Fruit fly (Drosophila melanogaster) whole organism, embryonic: ENCODE results near the gene LpR2.

ENCODE experiments used
- Atf-2 ChIP-seq: fragments of 200-800 bp; sonication (Bioruptor generic); optimal IDR thresholded peaks from 2 replicates; lab custom pipeline; 2016; ENCODE audit warnings: missing biosample characterization, missing genetic modification characterization
- B-H2 ChIP-seq: fragments of 200-800 bp; sonication (Bioruptor generic); optimal IDR thresholded peaks from 2 replicates; lab custom pipeline; 2018; ENCODE audit warnings: missing biosample characterization, mild to moderate bottlenecking, missing genetic modification characterization
- CG10959 ChIP-seq: fragments of 200-800 bp; sonication (Bioruptor generic); IDR thresholded peaks from 2 replicates; pipeline ENCODE4 v1.3.6; 2022; ENCODE audit warnings: missing biosample characterization, missing genetic modification characterization
- CG12219 ChIP-seq: fragments of 200-800 bp; sonication (Bioruptor generic); optimal IDR thresholded peaks from 3 replicates; lab custom pipeline; 2018; ENCODE audit warnings: missing biosample characterization, mild to moderate bottlenecking, missing genetic modification characterization
- CG12391 ChIP-seq: fragments of 200-800 bp; sonication (Bioruptor generic); optimal IDR thresholded peaks from 3 replicates; lab custom pipeline; 2018; ENCODE audit warnings: missing biosample characterization, mild to moderate bottlenecking, missing genetic modification characterization, moderate library complexity
- CG12659 ChIP-seq: fragments of 200-800 bp; sonication (Bioruptor generic); optimal IDR thresholded peaks from 3 replicates; lab custom pipeline; 2017; ENCODE audit warnings: mild to moderate bottlenecking, missing biosample characterization, missing genetic modification reagents, missing genetic modification characterization
- CG14014 ChIP-seq: fragments of 200-800 bp; sonication (Bioruptor generic); IDR thresholded peaks from 2 replicates; pipeline ENCODE4 v1.3.6; 2022; ENCODE audit warnings: missing biosample characterization, missing genetic modification characterization
- CG1529 ChIP-seq: fragments of 200-800 bp; sonication (Bioruptor generic); optimal IDR thresholded peaks from 3 replicates; lab custom pipeline; 2018; ENCODE audit warnings: missing biosample characterization, missing genetic modification characterization
- CG1647 ChIP-seq: fragments of 200-800 bp; sonication (Bioruptor generic); optimal IDR thresholded peaks from 3 replicates; lab custom pipeline; 2016; ENCODE audit warnings: missing biosample characterization, missing genetic modification characterization
- CG17328 ChIP-seq: fragments of 200-800 bp; sonication (Bioruptor generic); IDR thresholded peaks from 2 replicates; pipeline ENCODE4 v1.3.6; 2022; ENCODE audit warnings: missing biosample characterization, missing genetic modification characterization
- CG17385 ChIP-seq: fragments of 200-800 bp; sonication (Bioruptor generic); optimal IDR thresholded peaks from 3 replicates; lab custom pipeline; 2018; ENCODE audit warnings: missing biosample characterization, mild to moderate bottlenecking, missing genetic modification characterization
- CG17612 ChIP-seq: fragments of 200-800 bp; sonication (Bioruptor generic); IDR thresholded peaks from 2 replicates; pipeline ENCODE4 v1.3.6; 2022; ENCODE audit warnings: missing biosample characterization, missing genetic modification characterization
- CG18764 ChIP-seq: fragments of 200-800 bp; sonication (Bioruptor generic); optimal IDR thresholded peaks from 3 replicates; lab custom pipeline; 2016; ENCODE audit warnings: missing biosample characterization, missing genetic modification characterization
- CG3838 ChIP-seq: fragments of 200-800 bp; sonication (Bioruptor generic); optimal IDR thresholded peaks from 3 replicates; lab custom pipeline; 2016; ENCODE audit warnings: missing biosample characterization, missing genetic modification characterization
- CG3847 ChIP-seq: fragments of 200-800 bp; sonication (Bioruptor generic); IDR thresholded peaks from 2 replicates; pipeline ENCODE4 v1.3.6; 2022; ENCODE audit warnings: missing biosample characterization, missing genetic modification characterization
- CG42726 ChIP-seq: fragments of 200-800 bp; sonication (Bioruptor generic); IDR thresholded peaks from 2 replicates; pipeline ENCODE4 v1.3.6; 2022; ENCODE audit warnings: missing biosample characterization, missing genetic modification characterization; ENCODE audit not compliant: partially characterized antibody
- CG4617 ChIP-seq: fragments of 200-800 bp; sonication (Bioruptor generic); optimal IDR thresholded peaks from 3 replicates; lab custom pipeline; 2016; ENCODE audit warnings: missing biosample characterization, missing genetic modification characterization, borderline replicate concordance
- CG6254 ChIP-seq: fragments of 200-800 bp; sonication (Bioruptor generic); optimal IDR thresholded peaks from 3 replicates; lab custom pipeline; 2017; ENCODE audit warnings: mild to moderate bottlenecking, missing biosample characterization, missing genetic modification reagents, missing genetic modification characterization
- CG6854 ChIP-seq: fragments of 200-800 bp; sonication (Bioruptor generic); optimal IDR thresholded peaks from 3 replicates; lab custom pipeline; 2017; ENCODE audit warnings: missing biosample characterization, mild to moderate bottlenecking, missing genetic modification characterization
- CG8388 ChIP-seq: fragments of 200-800 bp; sonication (Bioruptor generic); optimal IDR thresholded peaks from 2 replicates; lab custom pipeline; 2019; ENCODE audit warnings: missing biosample characterization, mild to moderate bottlenecking, missing genetic modification characterization, moderate library complexity
- CoRest ChIP-seq: fragments of 200-800 bp; sonication (Bioruptor generic); optimal IDR thresholded peaks from 3 replicates; lab custom pipeline; 2018; ENCODE audit warnings: missing biosample characterization, mild to moderate bottlenecking, missing genetic modification characterization, moderate library complexity
- Doc2 ChIP-seq: fragments of 200-800 bp; sonication (Bioruptor generic); IDR thresholded peaks from 2 replicates; pipeline ENCODE4 v1.3.6; 2022; ENCODE audit warnings: missing biosample characterization, missing genetic modification characterization
- E2f2 ChIP-seq: fragments of 200-800 bp; sonication (Bioruptor generic); IDR thresholded peaks from 2 replicates; pipeline ENCODE4 v1.3.6; 2022; ENCODE audit warnings: missing biosample characterization, missing genetic modification characterization
- ERR ChIP-seq: fragments of 200-800 bp; sonication (Bioruptor generic); optimal IDR thresholded peaks from 2 replicates; lab custom pipeline; 2016; ENCODE audit warnings: missing biosample characterization, missing genetic modification characterization
- Ets97D ChIP-seq: fragments of 200-800 bp; sonication (Bioruptor generic); optimal IDR thresholded peaks from 3 replicates; lab custom pipeline; 2016; ENCODE audit warnings: missing biosample characterization, missing genetic modification characterization
- Fer3 ChIP-seq: fragments of 200-800 bp; sonication (Bioruptor generic); optimal IDR thresholded peaks from 2 replicates; lab custom pipeline; 2018; ENCODE audit warnings: missing biosample characterization, mild to moderate bottlenecking, missing genetic modification characterization, moderate library complexity
- Gsc ChIP-seq: fragments of 200-800 bp; sonication (Bioruptor generic); IDR thresholded peaks from 2 replicates; pipeline ENCODE4 v1.3.6; 2022; ENCODE audit warnings: missing biosample characterization, missing genetic modification characterization
- Hr39 ChIP-seq: fragments of >200 bp; optimal IDR thresholded peaks from 2 replicates; lab custom pipeline; 2017
- Mad ChIP-seq: fragments of 200-800 bp; sonication (Bioruptor generic); optimal IDR thresholded peaks from 2 replicates; lab custom pipeline; 2016; ENCODE audit warnings: missing biosample characterization, missing genetic modification characterization
- Meics ChIP-seq: fragments of 200-800 bp; sonication (Bioruptor generic); optimal IDR thresholded peaks from 2 replicates; lab custom pipeline; 2017; ENCODE audit warnings: missing biosample characterization, mild to moderate bottlenecking, missing genetic modification characterization
- Myb ChIP-seq: fragments of 200-800 bp; sonication (Bioruptor generic); optimal IDR thresholded peaks from 2 replicates; lab custom pipeline; 2016; ENCODE audit warnings: missing biosample characterization, missing genetic modification characterization
- Nf-YC ChIP-seq: fragments of 200-800 bp; optimal IDR thresholded peaks from 3 replicates; lab custom pipeline; 2019; ENCODE audit warnings: missing biosample characterization, mild to moderate bottlenecking, missing genetic modification characterization, moderate library complexity
- Poxn ChIP-seq: fragments of 200-800 bp; sonication (Bioruptor generic); IDR thresholded peaks from 2 replicates; pipeline ENCODE4 v1.3.6; 2022; ENCODE audit warnings: missing biosample characterization, missing genetic modification characterization
- Sin3A ChIP-seq: fragments of >200 bp; optimal IDR thresholded peaks from 2 replicates; lab custom pipeline; 2018
- Vsx1 ChIP-seq: fragments of 200-800 bp; sonication (Bioruptor generic); optimal IDR thresholded peaks from 2 replicates; lab custom pipeline; 2017; ENCODE audit warnings: missing biosample characterization, mild to moderate bottlenecking, missing genetic modification characterization, missing genetic modification reagents
- YL-1 ChIP-seq: fragments of 200-800 bp; sonication (Bioruptor generic); optimal IDR thresholded peaks from 3 replicates; lab custom pipeline; 2017; ENCODE audit warnings: missing biosample characterization, mild to moderate bottlenecking, missing genetic modification characterization
- chm ChIP-seq: fragments of 200-800 bp; sonication (Bioruptor generic); IDR thresholded peaks from 2 replicates; pipeline ENCODE4 v1.3.6; 2022; ENCODE audit warnings: missing biosample characterization, missing genetic modification characterization
- dati ChIP-seq: fragments of 200-800 bp; sonication (Bioruptor generic); IDR thresholded peaks from 2 replicates; pipeline ENCODE4 v1.3.6; 2022; ENCODE audit warnings: missing biosample characterization, missing genetic modification characterization
- disco-r ChIP-seq: fragments of 200-800 bp; sonication (Bioruptor generic); optimal IDR thresholded peaks from 2 replicates; lab custom pipeline; 2016; ENCODE audit warnings: missing biosample characterization, missing genetic modification characterization
- gro ChIP-seq: fragments of 200-800 bp; sonication (Bioruptor generic); optimal IDR thresholded peaks from 2 replicates; lab custom pipeline; 2016; ENCODE audit warnings: missing biosample characterization, missing genetic modification characterization
- ham ChIP-seq: fragments of 200-800 bp; sonication (Bioruptor generic); IDR thresholded peaks from 2 replicates; pipeline ENCODE4 v1.3.6; 2022; ENCODE audit warnings: missing biosample characterization, missing genetic modification characterization
- klu ChIP-seq: fragments of 200-800 bp; sonication (Bioruptor generic); IDR thresholded peaks from 2 replicates; pipeline ENCODE4 v1.3.6; 2022; ENCODE audit warnings: missing biosample characterization, missing genetic modification characterization
- lov ChIP-seq, 2 experiments: fragments of 200-800 bp in 1 of 2; fragments of >200 bp in 1 of 2; sonication (Bioruptor generic) in 1 of 2; IDR thresholded peaks in 1 of 2; optimal IDR thresholded peaks in 1 of 2; 2 replicates in 1 of 2; 3 replicates in 1 of 2; pipeline versions ENCODE4 v1.3.6 to Lab custom; 2017 to 2022; ENCODE audit warnings: missing biosample characterization in 1 of 2, missing genetic modification characterization in 1 of 2
- mam ChIP-seq: fragments of 200-800 bp; sonication (Bioruptor generic); optimal IDR thresholded peaks from 3 replicates; lab custom pipeline; 2016; ENCODE audit warnings: missing biosample characterization, missing genetic modification characterization
- peb ChIP-seq: fragments of 200-800 bp; sonication (Bioruptor generic); IDR thresholded peaks from 2 replicates; pipeline ENCODE4 v1.3.6; 2022; ENCODE audit warnings: missing biosample characterization, missing genetic modification characterization
- pros ChIP-seq: fragments of 200-800 bp; sonication (Bioruptor generic); optimal IDR thresholded peaks from 3 replicates; lab custom pipeline; 2019; ENCODE audit warnings: missing biosample characterization, mild to moderate bottlenecking, missing genetic modification characterization, moderate library complexity
- sug ChIP-seq: fragments of 200-800 bp; optimal IDR thresholded peaks from 2 replicates; lab custom pipeline; 2019; ENCODE audit warnings: missing biosample characterization, mild to moderate bottlenecking, missing genetic modification characterization, moderate library complexity
- tin ChIP-seq: fragments of 200-800 bp; sonication (Bioruptor generic); optimal IDR thresholded peaks from 3 replicates; lab custom pipeline; 2016; ENCODE audit warnings: missing biosample characterization, missing genetic modification characterization
- twi ChIP-seq: fragments of 200-800 bp; optimal IDR thresholded peaks from 2 replicates; lab custom pipeline; 2019; ENCODE audit warnings: missing biosample characterization, mild to moderate bottlenecking, missing genetic modification characterization, moderate library complexity
- tx ChIP-seq: fragments of 200-800 bp; sonication (Bioruptor generic); optimal IDR thresholded peaks from 2 replicates; lab custom pipeline; 2016; ENCODE audit warnings: missing biosample characterization, missing genetic modification characterization
- vfl ChIP-seq: fragments of 200-800 bp; sonication (Bioruptor generic); optimal IDR thresholded peaks from 2 replicates; lab custom pipeline; 2016; ENCODE audit warnings: missing biosample characterization, missing genetic modification characterization
- zen2 ChIP-seq: fragments of 200-800 bp; sonication (Bioruptor generic); IDR thresholded peaks from 3 replicates; pipeline ENCODE4 v1.3.6; 2022; ENCODE audit warnings: missing biosample characterization, missing genetic modification characterization; ENCODE audit not compliant: partially characterized antibody

Gene LpR2

DNA sequence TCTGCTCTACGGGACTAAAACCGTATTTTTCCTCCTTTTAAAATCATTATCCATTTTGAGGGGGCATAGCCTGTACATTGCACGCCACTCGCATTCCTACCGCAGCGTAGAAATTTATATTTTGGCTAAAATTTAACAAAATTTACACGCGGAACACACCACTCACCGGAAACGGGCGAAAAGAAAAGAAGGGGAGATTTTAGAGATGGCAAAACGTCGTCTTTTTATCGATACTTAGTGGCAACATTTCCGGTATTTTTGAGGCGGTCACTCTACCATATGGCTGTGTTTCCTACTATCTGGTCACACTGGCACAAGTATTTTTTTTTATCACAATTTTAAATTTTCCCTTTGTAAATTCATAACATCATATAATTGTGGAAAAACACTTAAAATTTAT, 55.4 kb downstream of the LpR2 start, which contains the start of gene RpL27 (continued):
- TF ChIP-seq tin (peak; percentile 33), CG18764 (GFP tag; lab: Kevin White, UChicago) (peak; percentile 73), mam (GFP tag; lab: Kevin White, UChicago) (peak; percentile 71), CG3838 (GFP tag; lab: Kevin White, UChicago) (no peak), CG3847 (GFP tag; lab: Robert Waterston, UW) (peak; percentile 83), YL-1 (GFP tag; lab: Kevin White, UChicago) (peak; percentile 97), CG6854 (GFP tag; lab: Kevin White, UChicago) (peak; percentile 81), CoRest (peak; percentile 68), ham (no peak), Doc2 (GFP tag; lab: Robert Waterston, UW) (no peak), Vsx1 (peak; percentile 88), zen2 (GFP tag; lab: Robert Waterston, UW) (no peak), disco-r (GFP tag; lab: Kevin White, UChicago) (peak; percentile 63), Poxn (GFP tag; lab: Robert Waterston, UW) (no peak), Myb (GFP tag; lab: Kevin White, UChicago) (peak; percentile 63), pros (GFP tag; lab: Kevin White, UChicago) (no peak), gro (GFP tag; lab: Kevin White, UChicago) (peak; percentile 89), dati (GFP tag; lab: Robert Waterston, UW) (no peak), CG17612 (GFP tag; lab: Robert Waterston, UW) (no peak; the same call in 1 of the 2 replicates), vfl (GFP tag; lab: Kevin White, UChicago) (peak; percentile 55), CG14014 (GFP tag; lab: Robert Waterston, UW) (peak; percentile 73), Fer3 (tag; lab: Kevin White, UChicago) (peak; percentile 88), E2f2 (peak; percentile 87), Meics (GFP tag; lab: Kevin White, UChicago) (peak; percentile 92), Sin3A (lab: Kevin White, UChicago) (peak; percentile 10), CG4617 (GFP tag; lab: Kevin White, UChicago) (peak; percentile 67), tx (GFP tag; lab: Kevin White, UChicago) (no peak), CG42726 (GFP tag; lab: Robert Waterston, UW) (peak; percentile 72; the same call in 1 of the 2 replicates), Mad (GFP tag; lab: Kevin White, UChicago) (peak; percentile 17), chm (GFP tag; lab: Robert Waterston, UW) (peak; percentile 75), B-H2 (GFP tag; lab: Kevin White, UChicago) (peak; percentile 92), Ets97D (GFP tag; lab: Kevin White, UChicago) (peak; percentile 99), Nf-YC (tag; lab: Kevin White, UChicago) (peak; percentile 73), Atf-2 (GFP tag; lab: Kevin White, UChicago) (peak; percentile 21), CG1529 (GFP tag; lab: Kevin White, UChicago) (peak; percentile 55), CG12659 (GFP tag; lab: Kevin White, UChicago) (peak; percentile 90), sug (tag; lab: Kevin White, UChicago) (peak; percentile 84), Hr39 (no peak), Gsc (GFP tag; lab: Robert Waterston, UW) (no peak), twi (tag; lab: Kevin White, UChicago) (peak; percentile 75), peb (GFP tag; lab: Robert Waterston, UW) (peak; percentile 43; the same call in 1 of the 2 replicates)

DNA sequence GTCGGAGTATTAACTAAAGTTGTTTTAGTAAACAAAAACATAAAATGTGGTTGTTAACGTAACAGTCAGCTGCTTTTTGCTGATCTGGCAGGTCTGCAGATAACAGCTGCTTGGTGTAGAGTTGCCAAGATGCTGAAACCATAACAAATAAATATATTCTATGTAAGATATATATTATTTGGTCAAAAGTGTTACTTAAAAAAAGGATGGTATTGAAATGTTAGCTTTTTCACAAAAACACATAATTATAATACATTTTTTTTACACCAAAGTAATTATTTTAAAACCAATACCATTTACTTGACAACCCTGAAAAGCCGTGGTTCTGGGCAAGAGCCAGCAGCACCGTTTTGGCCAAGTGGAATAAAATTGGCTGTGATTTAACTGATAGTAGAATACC, 59.7 kb downstream of the LpR2 start, which contains the start of the genes CG4743 and Idh3g:
Gene CG4743, minus strand, starts transcription at position 23 of the 400 bp plus-strand sequence.
Gene Idh3g, plus strand, starts transcription at position 318 of the 400 bp plus-strand sequence.
- peak; percentile 94 for TF ChIP-seq CG6254 (GFP tag; lab: Kevin White, UChicago)
- peak; percentile 94 for TF ChIP-seq Vsx1
- TF ChIP-seq CG10959: peak; percentile 93
- TF ChIP-seq CG17328 (GFP tag; lab: Robert Waterston, UW): peak; percentile 98
- peak; percentile 99 for TF ChIP-seq CG12391 (tag; lab: Kevin White, UChicago)
- TF ChIP-seq CG8388: peak; percentile 98
- no peak for TF ChIP-seq lov (optimal IDR thresholded peaks at IDR 0.05; lab: Kevin White, UChicago)
- peak; percentile 92 for TF ChIP-seq lov (GFP tag; IDR thresholded peaks at IDR 0.05; lab: Robert Waterston, UW)
- peak; percentile 58 for TF ChIP-seq disco-r (GFP tag; lab: Kevin White, UChicago)
- peak; percentile 71 for TF ChIP-seq CG1647 (GFP tag; lab: Kevin White, UChicago)
- TF ChIP-seq CG12219 (GFP tag; lab: Kevin White, UChicago): peak; percentile 94
- peak; percentile 53 for TF ChIP-seq ERR (GFP tag; lab: Kevin White, UChicago)
- peak; percentile 96 for TF ChIP-seq CG17385 (GFP tag; lab: Kevin White, UChicago)
- peak; percentile 89 for TF ChIP-seq klu (GFP tag; lab: Robert Waterston, UW)
